Worm (Caenorhabditis elegans) whole organism, midembryonic: Measurements from ENCODE around the gene cyp-33C11.

Experiments used
- T22C8.4 ChIP-seq: fragments of 200-800 bp; sonication (Bioruptor generic); IDR thresholded peaks from 2 replicates; pipeline ENCODE4 v1.3.6; 2022; ENCODE audit warnings: missing genetic modification characterization, missing compliant biosample characterization
- cog-1 ChIP-seq: sonication (generic microtip); optimal IDR thresholded peaks from 2 replicates; lab custom pipeline; 2016; ENCODE audit warnings: missing genetic modification characterization, missing compliant biosample characterization
- flt-1 ChIP-seq: fragments of 200-800 bp; sonication (Bioruptor generic); IDR thresholded peaks from 2 replicates; pipeline ENCODE4 v1.3.6; 2022; ENCODE audit warnings: missing genetic modification characterization, missing compliant biosample characterization
- klf-2 ChIP-seq: fragments of 200-800 bp; sonication (Bioruptor generic); conservative IDR thresholded peaks from 2 replicates; pipeline ENCODE4 v1.3.6; 2022; ENCODE audit warnings: missing genetic modification reagents, missing genetic modification characterization, missing compliant biosample characterization
- med-1 ChIP-seq: sonication (generic microtip); optimal IDR thresholded peaks from 2 replicates; lab custom pipeline; 2017; ENCODE audit warnings: missing genetic modification characterization, mild to moderate bottlenecking, missing compliant biosample characterization, antibody characterized with exemption, missing genetic modification reagents; ENCODE audit not compliant: insufficient read depth
- ref-1 ChIP-seq: fragments of 200-800 bp; sonication (Bioruptor generic); conservative IDR thresholded peaks from 2 replicates; pipeline ENCODE4 v1.3.6; 2022; ENCODE audit warnings: missing genetic modification reagents, missing genetic modification characterization, missing compliant biosample characterization
- tab-1 ChIP-seq: fragments of 200-800 bp; sonication (Bioruptor generic); IDR thresholded peaks from 2 replicates; pipeline ENCODE4 v1.3.6; 2022; ENCODE audit warnings: missing genetic modification characterization, missing compliant biosample characterization
- ztf-23 ChIP-seq: fragments of 200-800 bp; sonication (Bioruptor generic); IDR thresholded peaks from 2 replicates; pipeline ENCODE4 v1.3.6; 2022; ENCODE audit warnings: missing genetic modification reagents, missing genetic modification characterization, missing compliant biosample characterization
- ztf-29 ChIP-seq: fragments of 200-800 bp; sonication (Bioruptor generic); IDR thresholded peaks from 2 replicates; pipeline ENCODE4 v1.3.6; 2022; ENCODE audit warnings: missing genetic modification reagents, missing genetic modification characterization, missing compliant biosample characterization

The cyp-33C11 gene

ce11 chrV:712882-713281 lies at the start of gene cyp-33C11:
Gene cyp-33C11 (minus strand): TSS chrV:712982.
- TF ChIP-seq ztf-29 (GFP tag; lab: Robert Waterston, UW) (no peak), klf-2 (no peak), cog-1 (no peak), flt-1 (no peak), T22C8.4 (GFP tag; lab: Robert Waterston, UW) (no peak), ztf-23 (GFP tag; lab: Robert Waterston, UW) (no peak), tab-1 (GFP tag; lab: Robert Waterston, UW) (no peak), med-1 (GFP tag; lab: Kevin White, UChicago) (no peak), ref-1 (GFP tag; lab: Robert Waterston, UW) (no peak)

- TF ChIP-seq tab-1 (GFP tag; lab: Robert Waterston, UW) = no peak
- TF ChIP-seq flt-1 = no peak
- TF ChIP-seq ztf-23 (GFP tag; lab: Robert Waterston, UW) = no peak
- no peak for TF ChIP-seq ztf-29 (GFP tag; lab: Robert Waterston, UW)
- no peak for TF ChIP-seq klf-2
- TF ChIP-seq med-1 (GFP tag; lab: Kevin White, UChicago) = no peak
- TF ChIP-seq ref-1 (GFP tag; lab: Robert Waterston, UW) = no peak
- no peak for TF ChIP-seq T22C8.4 (GFP tag; lab: Robert Waterston, UW)
- no peak for TF ChIP-seq cog-1
Observed at ce11 chrV:762340-762739, 49.6 kb upstream of the cyp-33C11 start, which contains the start of gene srp-2. Gene srp-2 (plus strand): TSS chrV:762640.

ce11 chrV:761882-762281 lies 49.1 kb upstream of the cyp-33C11 start, which contains the start of gene C05E4.12:
Gene C05E4.12 (minus strand): TSS chrV:761982.
- TF ChIP-seq klf-2 = no peak
- no peak for TF ChIP-seq flt-1
- TF ChIP-seq ztf-23 (GFP tag; lab: Robert Waterston, UW) = no peak
- TF ChIP-seq ref-1 (GFP tag; lab: Robert Waterston, UW) = no peak
- no peak for TF ChIP-seq ztf-29 (GFP tag; lab: Robert Waterston, UW)
- TF ChIP-seq T22C8.4 (GFP tag; lab: Robert Waterston, UW) = no peak
- TF ChIP-seq tab-1 (GFP tag; lab: Robert Waterston, UW) = no peak
- TF ChIP-seq cog-1 = no peak
- no peak for TF ChIP-seq med-1 (GFP tag; lab: Kevin White, UChicago)

- TF ChIP-seq cog-1 = no peak
- no peak for TF ChIP-seq T22C8.4 (GFP tag; lab: Robert Waterston, UW)
- no peak for TF ChIP-seq flt-1
- no peak for TF ChIP-seq ztf-23 (GFP tag; lab: Robert Waterston, UW)
- no peak for TF ChIP-seq tab-1 (GFP tag; lab: Robert Waterston, UW)
- TF ChIP-seq ztf-29 (GFP tag; lab: Robert Waterston, UW) = no peak
- TF ChIP-seq ref-1 (GFP tag; lab: Robert Waterston, UW) = no peak
- TF ChIP-seq klf-2 = no peak
- TF ChIP-seq med-1 (GFP tag; lab: Kevin White, UChicago) = no peak
Observed at ce11 chrV:761235-761634, 48.5 kb upstream of the cyp-33C11 start, which contains the start of gene C05E4.15. Gene C05E4.15 (minus strand): TSS chrV:761335.

ce11 chrV:756169-756568 lies 43.4 kb upstream of the cyp-33C11 start, which contains the start of gene str-20:
Gene str-20 (plus strand): TSS chrV:756469.
- TF ChIP-seq ztf-23 (GFP tag; lab: Robert Waterston, UW) (no peak), ztf-29 (GFP tag; lab: Robert Waterston, UW) (no peak)

- TF ChIP-seq klf-2 (no peak), cog-1 (no peak), T22C8.4 (GFP tag; lab: Robert Waterston, UW) (no peak), ref-1 (GFP tag; lab: Robert Waterston, UW) (no peak), ztf-23 (GFP tag; lab: Robert Waterston, UW) (no peak), tab-1 (GFP tag; lab: Robert Waterston, UW) (no peak), ztf-29 (GFP tag; lab: Robert Waterston, UW) (no peak), flt-1 (no peak), med-1 (GFP tag; lab: Kevin White, UChicago) (no peak)
Observed at ce11 chrV:752679-753333, 40.0 kb upstream of the cyp-33C11 start, which contains the start of the genes str-262 and srp-1. Gene str-262 (minus strand): TSS chrV:752779. Gene srp-1 (plus strand): TSS chrV:753283.

- TF ChIP-seq med-1 (GFP tag; lab: Kevin White, UChicago) = no peak
Observed at ce11 chrV:748044-748443, 35.3 kb upstream of the cyp-33C11 start, which contains the start of gene sri-4. Gene sri-4 (plus strand): TSS chrV:748344.

ce11 chrV:743348-743747 lies 30.6 kb upstream of the cyp-33C11 start, which contains the start of gene str-134:
Gene str-134 (plus strand): TSS chrV:743648.
- no peak for TF ChIP-seq ztf-23 (GFP tag; lab: Robert Waterston, UW)
- no peak for TF ChIP-seq cog-1
- TF ChIP-seq klf-2 = no peak
- TF ChIP-seq med-1 (GFP tag; lab: Kevin White, UChicago) = no peak
- TF ChIP-seq ref-1 (GFP tag; lab: Robert Waterston, UW) = no peak
- TF ChIP-seq tab-1 (GFP tag; lab: Robert Waterston, UW) = no peak
- TF ChIP-seq flt-1 = no peak

- TF ChIP-seq ztf-29 (GFP tag; lab: Robert Waterston, UW) (no peak), cog-1 (no peak), ref-1 (GFP tag; lab: Robert Waterston, UW) (no peak), ztf-23 (GFP tag; lab: Robert Waterston, UW) (no peak), klf-2 (no peak), T22C8.4 (GFP tag; lab: Robert Waterston, UW) (no peak), tab-1 (GFP tag; lab: Robert Waterston, UW) (no peak), flt-1 (no peak), med-1 (GFP tag; lab: Kevin White, UChicago) (no peak)
Observed at ce11 chrV:741820-742219, 29.0 kb upstream of the cyp-33C11 start, which contains the start of gene C05E4.7. Gene C05E4.7 (plus strand): TSS chrV:742120.

- TF ChIP-seq ztf-29 (GFP tag; lab: Robert Waterston, UW) (no peak), ztf-23 (GFP tag; lab: Robert Waterston, UW) (no peak), flt-1 (no peak), cog-1 (no peak), T22C8.4 (GFP tag; lab: Robert Waterston, UW) (no peak), ref-1 (GFP tag; lab: Robert Waterston, UW) (no peak), tab-1 (GFP tag; lab: Robert Waterston, UW) (no peak), klf-2 (no peak), med-1 (GFP tag; lab: Kevin White, UChicago) (no peak)
Observed at ce11 chrV:738770-739169, 26.0 kb upstream of the cyp-33C11 start, which contains the start of gene srj-24. Gene srj-24 (minus strand): TSS chrV:738870.
